Worm (Caenorhabditis elegans) whole organism, L4 larva: ENCODE data around the gene sdn-1.

ENCODE experiments used
- Y105C5A.15 ChIP-seq: fragments of 200-800 bp; sonication (Bioruptor generic); IDR thresholded peaks from 2 replicates; pipeline ENCODE4 v1.3.6; 2022; ENCODE audit warnings: missing genetic modification characterization, missing compliant biosample characterization
- ama-1 ChIP-seq: fragments of 150-350 bp; optimal IDR thresholded peaks from 2 replicates; lab custom pipeline; 2014; ENCODE audit warnings: inconsistent platforms, mixed read lengths
- ceh-20 ChIP-seq: fragments of 200-800 bp; sonication (Bioruptor generic); IDR thresholded peaks from 2 replicates; pipeline ENCODE4 v1.3.6; 2022; ENCODE audit warnings: missing genetic modification reagents, missing genetic modification characterization, missing compliant biosample characterization
- ceh-32 ChIP-seq: sonication (generic microtip); optimal IDR thresholded peaks from 2 replicates; lab custom pipeline; 2016; ENCODE audit warnings: mild to moderate bottlenecking, missing genetic modification characterization, missing compliant biosample characterization; ENCODE audit not compliant: poor library complexity
- dmd-6 ChIP-seq: fragments of 200-800 bp; sonication (Bioruptor generic); IDR thresholded peaks from 2 replicates; pipeline ENCODE4 v1.3.6; 2022; ENCODE audit warnings: missing genetic modification reagents, missing genetic modification characterization, missing compliant biosample characterization
- dpl-1 ChIP-seq: fragments of 150-350 bp; optimal IDR thresholded peaks from 2 replicates; lab custom pipeline; 2014; ENCODE audit warnings: missing biosample characterization, missing genetic modification reagents, missing genetic modification characterization
- fkh-10 ChIP-seq: fragments of 150-350 bp; optimal IDR thresholded peaks from 2 replicates; lab custom pipeline; 2014; ENCODE audit warnings: missing biosample characterization, missing genetic modification reagents, missing genetic modification characterization
- hmg-1.1 ChIP-seq: fragments of 200-800 bp; sonication (Bioruptor generic); IDR thresholded peaks from 2 replicates; pipeline ENCODE4 v1.3.6; 2022; ENCODE audit warnings: missing genetic modification reagents, missing genetic modification characterization, missing compliant biosample characterization
- mep-1 ChIP-seq: fragments of 150-350 bp; sonication (generic microtip); optimal IDR thresholded peaks from 3 replicates; lab custom pipeline; 2014; ENCODE audit warnings: missing biosample characterization, missing genetic modification characterization
- nhr-102 ChIP-seq: sonication (generic microtip); optimal IDR thresholded peaks from 2 replicates; lab custom pipeline; 2016; ENCODE audit warnings: mild to moderate bottlenecking, missing genetic modification characterization, moderate library complexity, missing compliant biosample characterization
- nhr-6 ChIP-seq: fragments of 150-350 bp; optimal IDR thresholded peaks from 2 replicates; lab custom pipeline; 2014; ENCODE audit warnings: missing biosample characterization, missing genetic modification characterization
- zfp-3 ChIP-seq: fragments of 200-800 bp; sonication (Bioruptor generic); conservative IDR thresholded peaks from 2 replicates; pipeline ENCODE4 v1.3.6; 2022; ENCODE audit warnings: missing genetic modification reagents, missing genetic modification characterization, missing compliant biosample characterization

DNA sequence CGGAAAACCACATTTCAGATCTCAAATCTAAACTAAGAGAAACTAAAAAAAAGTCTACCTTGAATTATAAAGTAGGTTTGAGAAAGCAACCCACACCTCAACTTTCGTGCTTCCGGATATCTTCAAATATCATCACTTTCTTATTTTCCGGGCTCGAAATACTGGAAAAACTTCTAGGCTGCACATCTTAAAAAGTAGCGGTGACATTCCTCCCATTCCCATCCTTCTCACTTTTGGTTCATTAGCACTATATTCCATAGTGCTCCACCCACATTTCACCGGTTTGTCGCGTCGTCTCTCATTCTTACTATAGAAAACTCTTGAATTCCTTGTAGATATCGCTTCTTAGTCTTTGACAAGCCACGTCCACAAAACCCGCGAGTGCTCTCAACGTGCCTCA is 11.3 kb upstream of the sdn-1 start, which contains the start of gene flp-19:
- TF ChIP-seq mep-1 (tag; lab: Kevin White, UChicago) = no peak
- TF ChIP-seq zfp-3 = no peak
- TF ChIP-seq dmd-6 (GFP tag; lab: Robert Waterston, UW) = no peak
- TF ChIP-seq dpl-1 (GFP tag; lab: Kevin White, UChicago) = no peak
- no peak for TF ChIP-seq nhr-6 (tag; lab: Kevin White, UChicago)
- no peak for TF ChIP-seq fkh-10 (GFP tag; lab: Kevin White, UChicago)
- TF ChIP-seq ama-1 (lab: Kevin White, UChicago) = no peak
- TF ChIP-seq hmg-1.1 (GFP tag; lab: Robert Waterston, UW) = no peak
- TF ChIP-seq nhr-102 = no peak
- no peak for TF ChIP-seq ceh-32
- no peak for TF ChIP-seq ceh-20 (GFP tag; lab: Robert Waterston, UW)
- TF ChIP-seq Y105C5A.15 (GFP tag; lab: Robert Waterston, UW) = no peak
